Worm (Caenorhabditis elegans) whole organism, early embryonic: Measurements from ENCODE around the gene C02F5.13.
A peak's percentile ranks its signal among the peaks of the same experiment; 100 is the strongest.

Experiments used
- ama-1 ChIP-seq: fragments of 150-350 bp; optimal IDR thresholded peaks from 2 replicates; lab custom pipeline; 2014
- ceh-13 ChIP-seq: fragments of 200-800 bp; sonication (Bioruptor generic); optimal IDR thresholded peaks from 2 replicates; lab custom pipeline; 2018; ENCODE audit warnings: mild to moderate bottlenecking, missing genetic modification characterization, missing compliant biosample characterization
- ceh-36 ChIP-seq: sonication (generic microtip); optimal IDR thresholded peaks from 2 replicates; lab custom pipeline; 2016; ENCODE audit warnings: missing genetic modification characterization, inconsistent platforms, missing compliant biosample characterization
- hmg-4 ChIP-seq: fragments of 200-800 bp; sonication (Bioruptor generic); optimal IDR thresholded peaks from 2 replicates; lab custom pipeline; 2018; ENCODE audit warnings: mild to moderate bottlenecking, missing genetic modification characterization, missing compliant biosample characterization
- scrt-1 ChIP-seq: fragments of 200-800 bp; sonication (Bioruptor generic); IDR thresholded peaks from 2 replicates; pipeline ENCODE4 v1.3.6; 2022; ENCODE audit warnings: missing genetic modification characterization, missing compliant biosample characterization
- sea-1 ChIP-seq: fragments of 200-800 bp; sonication (Bioruptor generic); conservative IDR thresholded peaks from 2 replicates; pipeline ENCODE4 v1.3.6; 2022; ENCODE audit warnings: missing genetic modification characterization, missing compliant biosample characterization
- tbx-11 ChIP-seq: fragments of 200-800 bp; sonication (Bioruptor generic); IDR thresholded peaks from 2 replicates; pipeline ENCODE4 v1.3.6; 2022; ENCODE audit warnings: missing genetic modification characterization, missing compliant biosample characterization
- tbx-37 ChIP-seq: fragments of 200-800 bp; sonication (Bioruptor generic); conservative IDR thresholded peaks from 2 replicates; pipeline ENCODE4 v1.3.6; 2022; ENCODE audit warnings: missing genetic modification reagents, missing genetic modification characterization, missing compliant biosample characterization

- no peak for TF ChIP-seq ama-1 (lab: Kevin White, UChicago)
- no peak for TF ChIP-seq hmg-4 (GFP tag; lab: Kevin White, UChicago)
- TF ChIP-seq ceh-13 (GFP tag; lab: Kevin White, UChicago): no peak
- no peak for TF ChIP-seq tbx-37 (GFP tag; lab: Robert Waterston, UW)
- TF ChIP-seq sea-1 (GFP tag; lab: Robert Waterston, UW): no peak
- TF ChIP-seq ceh-36 (tag; lab: Kevin White, UChicago): peak; percentile 0
- TF ChIP-seq scrt-1 (GFP tag; lab: Robert Waterston, UW): no peak
- no peak for TF ChIP-seq tbx-11 (GFP tag; lab: Robert Waterston, UW)
These were observed 45.4 kb upstream of the C02F5.13 start for ce11 chrIII:8201760-8202159.
